Worm (Caenorhabditis elegans) whole organism, late embryonic: Measurements from ENCODE around the gene lin-38.

Experiments
- C38D4.7 ChIP-seq: fragments of 200-800 bp; sonication (Bioruptor generic); optimal IDR thresholded peaks from 2 replicates; lab custom pipeline; 2018; ENCODE audit warnings: mild to moderate bottlenecking, missing genetic modification characterization, moderate library complexity, missing compliant biosample characterization
- F13H6.1 ChIP-seq: sonication (generic microtip); optimal IDR thresholded peaks from 2 replicates; lab custom pipeline; 2016; ENCODE audit warnings: missing genetic modification characterization, missing compliant biosample characterization
- K02D7.2 ChIP-seq: sonication (generic microtip); optimal IDR thresholded peaks from 2 replicates; lab custom pipeline; 2017; ENCODE audit warnings: mild to moderate bottlenecking, missing genetic modification characterization, missing compliant biosample characterization
- K09A11.1 ChIP-seq: sonication (generic microtip); optimal IDR thresholded peaks from 2 replicates; lab custom pipeline; 2017; ENCODE audit warnings: antibody characterized with exemption, mild to moderate bottlenecking, missing genetic modification characterization, missing compliant biosample characterization; ENCODE audit not compliant: insufficient read depth
- T23F11.4 ChIP-seq: fragments of 200-800 bp; sonication (Bioruptor generic); optimal IDR thresholded peaks from 2 replicates; lab custom pipeline; 2018; ENCODE audit warnings: mild to moderate bottlenecking, missing genetic modification characterization, missing compliant biosample characterization
- ama-1 ChIP-seq: fragments of 150-350 bp; optimal IDR thresholded peaks from 2 replicates; lab custom pipeline; 2014
- ceh-14 ChIP-seq: sonication (generic microtip); optimal IDR thresholded peaks from 2 replicates; lab custom pipeline; 2016; ENCODE audit warnings: missing genotype, missing genetic modification characterization, missing compliant biosample characterization
- ceh-18 ChIP-seq: sonication (generic microtip); optimal IDR thresholded peaks from 2 replicates; lab custom pipeline; 2016; ENCODE audit warnings: missing genetic modification characterization, missing compliant biosample characterization
- ceh-19 ChIP-seq: fragments of 200-800 bp; sonication (Bioruptor generic); optimal IDR thresholded peaks from 2 replicates; lab custom pipeline; 2018; ENCODE audit warnings: mild to moderate bottlenecking, missing genetic modification characterization, missing compliant biosample characterization
- ceh-2 ChIP-seq: sonication (generic microtip); optimal IDR thresholded peaks from 2 replicates; lab custom pipeline; 2016; ENCODE audit warnings: missing genotype, missing genetic modification characterization, missing compliant biosample characterization
- ceh-30 ChIP-seq: fragments of 150-350 bp; optimal IDR thresholded peaks from 2 replicates; lab custom pipeline; 2014; ENCODE audit warnings: missing biosample characterization, missing genetic modification characterization
- ceh-31 ChIP-seq: sonication (generic microtip); optimal IDR thresholded peaks from 2 replicates; lab custom pipeline; 2016; ENCODE audit warnings: missing genetic modification characterization, missing compliant biosample characterization
- ceh-48 ChIP-seq: sonication (generic microtip); optimal IDR thresholded peaks from 2 replicates; lab custom pipeline; 2016; ENCODE audit warnings: missing genetic modification characterization, inconsistent platforms, missing compliant biosample characterization
- ceh-6 ChIP-seq: fragments of 200-800 bp; sonication (Bioruptor generic); optimal IDR thresholded peaks from 2 replicates; lab custom pipeline; 2018; ENCODE audit warnings: mild to moderate bottlenecking, missing genetic modification characterization, missing compliant biosample characterization
- ceh-9 ChIP-seq: sonication (generic microtip); optimal IDR thresholded peaks from 2 replicates; lab custom pipeline; 2016; ENCODE audit warnings: mild to moderate bottlenecking, missing genetic modification characterization, inconsistent platforms, missing compliant biosample characterization
- che-1 ChIP-seq: sonication (generic microtip); optimal IDR thresholded peaks from 2 replicates; lab custom pipeline; 2016; ENCODE audit warnings: mild to moderate bottlenecking, missing genetic modification characterization, missing compliant biosample characterization
- elt-2 ChIP-seq: sonication (generic microtip); optimal IDR thresholded peaks from 2 replicates; lab custom pipeline; 2016; ENCODE audit warnings: missing genetic modification reagents, missing genetic modification characterization, missing compliant biosample characterization
- elt-4 ChIP-seq: sonication (generic microtip); optimal IDR thresholded peaks from 2 replicates; lab custom pipeline; 2016; ENCODE audit warnings: missing genetic modification characterization, missing compliant biosample characterization
- fkh-10 ChIP-seq: fragments of 150-350 bp; optimal IDR thresholded peaks from 2 replicates; lab custom pipeline; 2014; ENCODE audit warnings: missing biosample characterization, missing genetic modification reagents, missing genetic modification characterization
- gmeb-2 ChIP-seq: sonication (generic microtip); optimal IDR thresholded peaks from 2 replicates; lab custom pipeline; 2016; ENCODE audit warnings: missing genetic modification characterization, inconsistent platforms, missing compliant biosample characterization
- hlh-13 ChIP-seq: fragments of 200-800 bp; sonication (Bioruptor generic); optimal IDR thresholded peaks from 2 replicates; lab custom pipeline; 2018; ENCODE audit warnings: mild to moderate bottlenecking, missing genetic modification characterization, missing compliant biosample characterization
- hlh-6 ChIP-seq: sonication (generic microtip); optimal IDR thresholded peaks from 2 replicates; lab custom pipeline; 2016; ENCODE audit warnings: missing genotype, missing genetic modification characterization, missing compliant biosample characterization
- hlh-8 ChIP-seq: sonication (generic microtip); optimal IDR thresholded peaks from 2 replicates; lab custom pipeline; 2016; ENCODE audit warnings: missing genotype, missing genetic modification characterization, missing compliant biosample characterization
- lim-6 ChIP-seq: sonication (generic microtip); optimal IDR thresholded peaks from 2 replicates; lab custom pipeline; 2016; ENCODE audit warnings: missing genetic modification characterization, missing compliant biosample characterization
- lin-11 ChIP-seq: fragments of 200-800 bp; sonication (Bioruptor generic); optimal IDR thresholded peaks from 2 replicates; lab custom pipeline; 2018; ENCODE audit warnings: mild to moderate bottlenecking, missing genetic modification characterization, missing compliant biosample characterization
- madf-2 ChIP-seq: sonication (generic microtip); optimal IDR thresholded peaks from 2 replicates; lab custom pipeline; 2017; ENCODE audit warnings: missing genetic modification characterization, missing compliant biosample characterization
- nfya-1 ChIP-seq: sonication (generic microtip); optimal IDR thresholded peaks from 2 replicates; lab custom pipeline; 2017; ENCODE audit warnings: missing genetic modification characterization, mild to moderate bottlenecking, missing compliant biosample characterization, antibody characterized with exemption, moderate library complexity
- pax-1 ChIP-seq: fragments of 150-350 bp; optimal IDR thresholded peaks from 2 replicates; lab custom pipeline; 2014; ENCODE audit warnings: missing biosample characterization, missing genetic modification characterization
- pha-4 ChIP-seq: fragments of 150-350 bp; optimal IDR thresholded peaks from 2 replicates; lab custom pipeline; 2018; ENCODE audit warnings: missing biosample characterization, missing genetic modification reagents, missing genetic modification characterization
- ref-2 ChIP-seq: sonication (generic microtip); optimal IDR thresholded peaks from 2 replicates; lab custom pipeline; 2016; ENCODE audit warnings: missing genetic modification characterization, missing compliant biosample characterization
- rnt-1 ChIP-seq: sonication (generic microtip); optimal IDR thresholded peaks from 2 replicates; lab custom pipeline; 2016; ENCODE audit warnings: missing genetic modification characterization, missing compliant biosample characterization
- sox-2 ChIP-seq: fragments of 200-800 bp; sonication (Bioruptor generic); IDR thresholded peaks from 2 replicates; pipeline ENCODE4 v1.3.6; 2022; ENCODE audit warnings: missing genetic modification reagents, missing genetic modification characterization, missing compliant biosample characterization
- tbx-7 ChIP-seq: sonication (generic microtip); optimal IDR thresholded peaks from 2 replicates; lab custom pipeline; 2016; ENCODE audit warnings: missing genotype, missing genetic modification characterization, missing compliant biosample characterization
- ttx-3 ChIP-seq: sonication (generic microtip); optimal IDR thresholded peaks from 2 replicates; lab custom pipeline; 2016; ENCODE audit warnings: missing genetic modification reagents, missing genetic modification characterization, missing compliant biosample characterization
- unc-42 ChIP-seq: sonication (generic microtip); optimal IDR thresholded peaks from 2 replicates; lab custom pipeline; 2016; ENCODE audit warnings: missing genotype, missing genetic modification characterization, missing compliant biosample characterization
- unc-55 ChIP-seq: sonication (generic microtip); optimal IDR thresholded peaks from 2 replicates; lab custom pipeline; 2017; ENCODE audit warnings: missing biosample characterization, missing genetic modification reagents, missing genetic modification characterization

The lin-38 gene

DNA sequence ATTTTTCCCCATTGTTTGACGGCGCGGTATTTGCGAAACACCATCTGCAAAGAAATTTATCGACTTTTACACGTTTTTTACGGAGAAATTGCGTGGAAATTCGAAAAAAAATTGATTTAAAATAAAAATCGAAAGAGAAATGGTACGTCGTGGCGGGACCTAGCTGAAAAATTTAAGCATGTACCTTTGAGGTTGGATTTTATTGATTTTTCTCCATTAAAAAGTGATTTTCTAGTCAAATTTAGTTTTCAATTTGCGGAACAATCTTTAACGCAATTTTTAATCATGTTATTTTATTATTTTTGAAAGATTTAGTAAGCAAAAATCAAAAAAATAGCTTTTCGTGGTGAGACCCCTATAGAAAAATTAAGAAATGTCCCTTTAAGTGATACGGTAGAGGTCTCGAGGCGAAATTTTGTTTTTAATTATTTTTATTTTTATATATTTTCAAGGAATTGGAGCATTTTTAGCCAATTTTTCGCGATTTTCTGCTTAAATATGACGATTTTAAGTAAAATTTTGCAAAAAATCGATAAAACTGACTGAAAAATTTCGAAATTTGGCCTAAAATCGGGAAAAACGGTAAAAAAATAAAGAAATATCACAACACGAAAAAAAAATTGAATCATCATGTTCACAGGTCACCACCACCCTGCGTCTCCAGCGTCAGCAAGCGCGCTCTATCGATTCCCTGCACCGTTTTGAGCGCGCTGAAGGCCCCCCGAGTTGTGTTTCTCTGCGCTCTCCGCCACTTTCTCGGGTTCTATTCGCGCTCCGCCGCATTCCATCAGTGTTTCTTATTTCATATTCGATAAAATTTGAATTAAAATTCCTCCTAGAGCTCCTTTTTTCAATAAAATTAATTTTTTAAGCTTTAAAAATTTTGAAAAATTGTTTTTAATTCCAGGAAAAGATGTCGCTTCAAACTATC, at the start of gene lin-38, which contains the start of gene mrpl-37 (continued):
- TF ChIP-seq ceh-30 (tag; lab: Kevin White, UChicago) (no peak), sox-2 (GFP tag; lab: Robert Waterston, UW) (no peak), ttx-3 (tag; lab: Kevin White, UChicago) (no peak), elt-4 (tag; lab: Kevin White, UChicago) (no peak), gmeb-2 (tag; lab: Kevin White, UChicago) (no peak), C38D4.7 (no peak), F13H6.1 (tag; lab: Kevin White, UChicago) (no peak), K09A11.1 (tag; lab: Kevin White, UChicago) (no peak), lin-11 (tag; lab: Kevin White, UChicago) (no peak), unc-42 (tag; lab: Kevin White, UChicago) (peak; percentile 75), che-1 (no peak), ceh-19 (GFP tag; lab: Kevin White, UChicago) (no peak), madf-2 (tag; lab: Kevin White, UChicago) (no peak), hlh-8 (tag; lab: Kevin White, UChicago) (no peak), ceh-2 (no peak), ceh-31 (tag; lab: Kevin White, UChicago) (peak; percentile 70), hlh-6 (no peak), ceh-48 (tag; lab: Kevin White, UChicago) (peak; percentile 69)

DNA sequence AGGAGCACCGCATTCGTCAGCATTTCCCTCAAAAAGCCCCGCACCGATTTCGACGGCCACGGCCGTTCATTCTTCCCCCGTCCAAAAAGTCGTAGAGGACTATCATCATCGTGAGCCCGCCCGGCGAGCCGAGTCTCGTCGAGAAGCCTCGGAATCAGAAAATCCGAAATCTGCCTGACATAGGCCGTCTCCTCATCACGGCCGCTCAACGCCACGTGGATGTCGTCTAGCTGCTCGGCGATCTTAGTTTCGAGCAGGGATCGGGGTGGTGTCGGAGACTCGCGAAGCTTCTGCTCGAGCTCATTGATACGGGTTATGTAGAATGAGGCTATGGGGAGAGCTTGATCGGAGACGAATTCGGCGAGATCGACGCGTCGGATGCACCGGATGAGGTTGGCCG, 46.6 kb upstream of the lin-38 start:
- no peak for TF ChIP-seq hlh-13 (GFP tag; lab: Kevin White, UChicago)
- no peak for TF ChIP-seq ceh-6
- no peak for TF ChIP-seq F13H6.1 (tag; lab: Kevin White, UChicago)
- TF ChIP-seq elt-2 = no peak
- TF ChIP-seq rnt-1 (tag; lab: Kevin White, UChicago) = no peak
- TF ChIP-seq elt-4 (tag; lab: Kevin White, UChicago) = no peak
- TF ChIP-seq K02D7.2 (tag; lab: Kevin White, UChicago) = no peak
- TF ChIP-seq ceh-9 (tag; lab: Kevin White, UChicago) = no peak
- TF ChIP-seq nfya-1 = no peak
- TF ChIP-seq unc-42 (tag; lab: Kevin White, UChicago) = no peak
- no peak for TF ChIP-seq ref-2 (tag; lab: Kevin White, UChicago)

DNA sequence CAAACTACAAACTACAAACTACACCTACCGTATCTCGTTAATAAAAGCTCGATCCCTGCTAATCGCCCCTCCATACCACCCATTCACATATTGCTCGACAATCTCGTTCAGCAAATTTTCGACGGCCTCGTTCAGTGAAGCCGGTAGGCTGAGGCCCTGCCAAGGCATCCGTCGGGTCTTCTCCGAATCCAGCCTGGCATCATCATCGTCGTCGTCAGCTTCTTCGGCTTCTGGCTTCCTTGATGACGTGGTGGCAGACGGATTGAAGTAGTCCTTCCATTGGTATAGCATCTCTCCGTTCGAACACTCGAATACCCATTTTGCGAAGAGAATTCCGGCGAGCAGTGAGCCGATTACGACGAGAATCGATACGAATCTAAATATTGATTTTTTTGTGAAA, 45.1 kb upstream of the lin-38 start:
- no peak for TF ChIP-seq tbx-7
- TF ChIP-seq ceh-9 (tag; lab: Kevin White, UChicago) = no peak
- TF ChIP-seq ceh-18 = no peak
- no peak for TF ChIP-seq pax-1
- TF ChIP-seq lim-6 (tag; lab: Kevin White, UChicago) = no peak
- TF ChIP-seq ceh-19 (GFP tag; lab: Kevin White, UChicago) = no peak
- no peak for TF ChIP-seq pha-4
- TF ChIP-seq elt-4 (tag; lab: Kevin White, UChicago) = no peak
- no peak for TF ChIP-seq fkh-10 (GFP tag; lab: Kevin White, UChicago)
- TF ChIP-seq T23F11.4 (GFP tag; lab: Kevin White, UChicago) = no peak
- TF ChIP-seq ceh-14 (tag; lab: Kevin White, UChicago) = no peak
- TF ChIP-seq unc-55 = no peak
- TF ChIP-seq ama-1 = no peak

DNA sequence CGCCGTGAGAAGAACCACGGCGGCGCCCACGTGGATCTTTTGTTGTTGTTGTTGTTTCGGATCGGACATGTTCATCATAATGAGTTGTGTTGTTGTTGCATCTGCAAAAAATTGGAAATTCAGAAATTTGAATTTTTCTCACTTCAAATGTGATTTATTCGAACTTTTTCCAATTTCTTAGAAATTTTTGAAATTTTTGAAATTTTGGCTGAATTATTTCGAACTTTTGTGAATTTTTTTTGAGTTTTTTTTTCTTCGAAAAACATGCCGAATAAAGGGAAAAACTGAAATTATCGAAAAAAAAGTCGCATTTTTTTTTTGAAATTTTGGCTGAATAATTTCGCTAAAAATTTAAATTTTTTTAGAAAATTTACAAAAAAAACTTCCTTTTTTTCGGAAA, 44.6 kb upstream of the lin-38 start, which contains the start of gene snx-14:
Gene snx-14 (minus strand): TSS at position 101 of the 400 bp plus-strand sequence.
- TF ChIP-seq K02D7.2 (tag; lab: Kevin White, UChicago) = no peak
- TF ChIP-seq tbx-7 = no peak
- no peak for TF ChIP-seq lim-6 (tag; lab: Kevin White, UChicago)
